Worm (Caenorhabditis elegans): ENCODE results near the gene hrde-1.

hrde-1 gene

DNA sequence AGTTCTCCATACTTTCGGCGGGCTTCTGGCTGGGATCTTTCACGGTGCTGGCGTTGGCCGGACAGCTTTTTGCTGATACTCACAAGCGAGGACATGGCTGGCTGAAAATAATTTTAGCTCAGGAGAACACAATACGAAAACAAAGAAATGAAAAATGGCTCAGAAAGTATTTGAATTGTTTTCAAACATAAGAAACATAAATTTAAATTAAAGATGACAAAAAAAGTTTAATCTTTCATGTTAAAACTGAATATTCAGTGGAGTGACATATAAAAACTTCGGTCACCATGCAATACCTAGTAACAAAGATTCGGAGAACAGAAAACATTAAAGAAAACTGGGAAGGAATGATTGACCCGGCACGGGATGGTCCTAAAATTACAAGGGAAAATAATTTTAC lies 2.6 kb upstream of the hrde-1 start, which contains the start of gene C16C10.2:
C16C10.2 (minus strand) TSS at position 101 of the 400 bp plus-strand sequence.
- TF ChIP-seq egl-43 (GFP tag; IDR thresholded peaks at IDR 0.05) (no peak), daf-8 (GFP tag; IDR thresholded peaks at IDR 0.05) (no peak)

DNA sequence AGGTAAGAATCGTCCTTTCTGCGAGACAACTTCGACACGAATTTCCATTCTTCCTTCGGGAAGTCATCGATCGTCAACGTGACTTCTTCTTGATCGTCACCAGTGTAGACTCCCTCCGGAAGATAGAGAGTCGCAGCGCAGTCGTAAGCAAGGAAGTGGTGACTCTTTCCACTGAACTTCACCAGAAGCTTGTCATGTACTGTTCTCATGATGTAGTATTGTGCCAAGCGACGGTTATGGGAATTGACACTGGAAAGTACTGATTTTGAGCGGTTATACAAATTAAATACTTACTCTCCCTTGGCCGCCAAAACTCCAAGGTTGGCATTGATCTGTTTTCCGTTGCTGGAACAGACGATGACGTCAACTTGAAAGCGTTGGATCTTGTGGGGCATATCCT lies 470 bp downstream of the hrde-1 start:
- TF ChIP-seq F49E8.2 (tag; optimal IDR thresholded peaks at IDR 0.05; ENCODE audit: borderline replicate concordance) (no peak), unc-62 (GFP tag; optimal IDR thresholded peaks at IDR 0.05 in 1 of 2) (no peak), unc-62 (tag; optimal IDR thresholded peaks at IDR 0.05) (no peak), F44E2.7 (GFP tag; IDR thresholded peaks at IDR 0.05) (0 out of 2 replicates have a peak, but pooled peaks have one; percentile 12), snpc-1.2 (GFP tag; IDR thresholded peaks at IDR 0.05) (no peak), mes-2 (tag; optimal IDR thresholded peaks at IDR 0.05; ENCODE audit: poor library complexity, severe bottlenecking) (no peak), spr-3 (GFP tag; optimal IDR thresholded peaks at IDR 0.05) (no peak)

DNA sequence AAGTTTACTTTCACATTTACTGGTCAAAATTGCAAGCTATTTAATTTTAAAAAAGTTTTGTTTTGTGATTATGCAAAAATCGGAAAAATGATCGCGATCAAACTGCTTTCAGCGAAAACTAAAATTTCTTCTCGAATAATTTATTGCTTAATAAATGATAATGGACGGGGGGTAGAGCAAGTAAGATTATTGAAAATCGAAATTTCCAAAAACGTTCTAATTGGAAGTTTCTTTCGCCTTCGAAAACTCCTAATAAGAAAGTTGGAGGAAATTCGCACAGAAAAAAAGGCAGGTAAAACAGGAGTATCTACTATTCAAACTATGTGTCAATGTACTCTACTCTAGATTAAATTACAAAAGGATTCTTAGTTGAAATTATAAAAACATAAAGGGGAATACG lies 3.7 kb downstream of the hrde-1 start:
- TF ChIP-seq nhr-11 (tag; optimal IDR thresholded peaks at IDR 0.05) (no peak), unc-62 (GFP tag; optimal IDR thresholded peaks at IDR 0.05 in 1 of 2) (no peak), unc-62 (tag; optimal IDR thresholded peaks at IDR 0.05) (no peak), nhr-28 (tag; optimal IDR thresholded peaks at IDR 0.05) (no peak), nhr-48 (tag; optimal IDR thresholded peaks at IDR 0.05) (no peak), fkh-10 (GFP tag; optimal IDR thresholded peaks at IDR 0.05) (no peak), duxl-1 (tag; optimal IDR thresholded peaks at IDR 0.05; ENCODE audit: poor library complexity) (no peak), dve-1 (tag; optimal IDR thresholded peaks at IDR 0.05; ENCODE audit: insufficient read depth) (no peak), D1046.2 (GFP tag; IDR thresholded peaks at IDR 0.05) (no peak), mdl-1 (tag; optimal IDR thresholded peaks at IDR 0.05) (no peak), php-3 (GFP tag; IDR thresholded peaks at IDR 0.05) (no peak), mes-2 (tag; optimal IDR thresholded peaks at IDR 0.05; ENCODE audit: poor library complexity, severe bottlenecking) (no peak), unc-39 (tag; optimal IDR thresholded peaks at IDR 0.05) (no peak), ctbp-1 (GFP tag; IDR thresholded peaks at IDR 0.05) (0 out of 2 replicates have a peak, but pooled peaks have one; percentile 29), spr-3 (GFP tag; optimal IDR thresholded peaks at IDR 0.05) (no peak), egl-27 (tag; optimal IDR thresholded peaks at IDR 0.05) (no peak), aly-2 (tag; optimal IDR thresholded peaks at IDR 0.05) (peak; percentile 84), tag-97 (GFP tag; IDR thresholded peaks at IDR 0.05) (no peak), nhr-102 (tag; optimal IDR thresholded peaks at IDR 0.05) (no peak), mdt-29 (GFP tag; IDR thresholded peaks at IDR 0.05) (no peak), hif-1 (tag; optimal IDR thresholded peaks at IDR 0.05) (no peak), lsy-2 (tag; optimal IDR thresholded peaks at IDR 0.05) (no peak), madf-9 (GFP tag; conservative IDR thresholded peaks at IDR 0.05) (no peak), aha-1 (tag) (no peak), lir-3 (tag; optimal IDR thresholded peaks at IDR 0.05) (no peak), zfp-2 (tag; optimal IDR thresholded peaks at IDR 0.05) (no peak), Y75B8A.6 (GFP tag; IDR thresholded peaks at IDR 0.05) (no peak), F10B5.3 (tag; optimal IDR thresholded peaks at IDR 0.05) (no peak), jun-1 (tag; optimal IDR thresholded peaks at IDR 0.05) (no peak), nhr-25 (tag; optimal IDR thresholded peaks at IDR 0.05; ENCODE audit: borderline replicate concordance, insufficient read depth) (no peak), ceh-82 (tag; optimal IDR thresholded peaks at IDR 0.05) (no peak), Y48G9A.11 (GFP tag; IDR thresholded peaks at IDR 0.05) (peak; percentile 60), skn-1 (tag; optimal IDR thresholded peaks at IDR 0.05) (no peak), madf-5 (GFP tag; IDR thresholded peaks at IDR 0.05) (no peak), unc-130 (GFP tag; optimal IDR thresholded peaks at IDR 0.05) (peak; percentile 45), hlh-30 (tag; optimal IDR thresholded peaks at IDR 0.05; ENCODE audit: insufficient read depth) (no peak), ceh-28 (tag; optimal IDR thresholded peaks at IDR 0.05) (no peak), pqm-1 (tag; optimal IDR thresholded peaks at IDR 0.05) (no peak), daf-19 (GFP tag; conservative IDR thresholded peaks at IDR 0.05) (no peak), hlh-11 (tag; optimal IDR thresholded peaks at IDR 0.05) (no peak), lin-15B (tag; optimal IDR thresholded peaks at IDR 0.05) (no peak), nhr-41 (GFP tag; IDR thresholded peaks at IDR 0.05) (no peak)
